Fruit fly (Drosophila melanogaster) whole organism, embryonic: ENCODE results near the gene MED27.

Source experiments
- ATbp ChIP-seq: fragments of 200-800 bp; sonication (Bioruptor generic); optimal IDR thresholded peaks from 2 replicates; lab custom pipeline; 2017; ENCODE audit warnings: missing biosample characterization, mild to moderate bottlenecking, missing genetic modification characterization, missing genetic modification reagents
- CG10979 ChIP-seq: fragments of 200-800 bp; sonication (Bioruptor generic); optimal IDR thresholded peaks from 2 replicates; lab custom pipeline; 2018; ENCODE audit warnings: missing biosample characterization, mild to moderate bottlenecking, missing genetic modification characterization, moderate library complexity
- CG12219 ChIP-seq: fragments of 200-800 bp; sonication (Bioruptor generic); optimal IDR thresholded peaks from 3 replicates; lab custom pipeline; 2018; ENCODE audit warnings: missing biosample characterization, mild to moderate bottlenecking, missing genetic modification characterization
- CG12391 ChIP-seq: fragments of 200-800 bp; sonication (Bioruptor generic); optimal IDR thresholded peaks from 3 replicates; lab custom pipeline; 2018; ENCODE audit warnings: missing biosample characterization, mild to moderate bottlenecking, missing genetic modification characterization, moderate library complexity
- CG13424 ChIP-seq: fragments of 200-800 bp; sonication (Bioruptor generic); optimal IDR thresholded peaks from 2 replicates; lab custom pipeline; 2019; ENCODE audit warnings: missing biosample characterization, mild to moderate bottlenecking, missing genetic modification characterization, moderate library complexity
- CG15514 ChIP-seq: fragments of 200-800 bp; sonication (Bioruptor generic); optimal IDR thresholded peaks from 3 replicates; lab custom pipeline; 2017; ENCODE audit warnings: missing biosample characterization, missing genetic modification characterization, mild to moderate bottlenecking, moderate library complexity, missing genetic modification reagents
- CG1603 ChIP-seq: fragments of 200-800 bp; sonication (Bioruptor generic); optimal IDR thresholded peaks from 2 replicates; lab custom pipeline; 2019; ENCODE audit warnings: missing biosample characterization, mild to moderate bottlenecking, missing genetic modification characterization, moderate library complexity
- CG18764 ChIP-seq: fragments of 200-800 bp; sonication (Bioruptor generic); optimal IDR thresholded peaks from 3 replicates; lab custom pipeline; 2016; ENCODE audit warnings: missing biosample characterization, missing genetic modification characterization
- CG3281 ChIP-seq: fragments of 200-800 bp; sonication (Bioruptor generic); optimal IDR thresholded peaks from 3 replicates; lab custom pipeline; 2017; ENCODE audit warnings: missing biosample characterization, mild to moderate bottlenecking, missing genetic modification characterization
- CG3847 ChIP-seq: fragments of 200-800 bp; sonication (Bioruptor generic); IDR thresholded peaks from 2 replicates; pipeline ENCODE4 v1.3.6; 2022; ENCODE audit warnings: missing biosample characterization, missing genetic modification characterization
- CG7271 ChIP-seq: fragments of 200-800 bp; sonication (Bioruptor generic); optimal IDR thresholded peaks from 2 replicates; lab custom pipeline; 2018; ENCODE audit warnings: missing biosample characterization, mild to moderate bottlenecking, missing genetic modification characterization, moderate library complexity
- CG7963 ChIP-seq: fragments of 200-800 bp; sonication (Bioruptor generic); IDR thresholded peaks from 3 replicates; pipeline ENCODE4 v1.3.6; 2022; ENCODE audit warnings: missing biosample characterization, missing genetic modification characterization; ENCODE audit not compliant: partially characterized antibody
- CG9215 ChIP-seq: fragments of 200-800 bp; sonication (Bioruptor generic); IDR thresholded peaks from 2 replicates; pipeline ENCODE4 v1.3.6; 2022; ENCODE audit warnings: missing biosample characterization, missing genetic modification characterization
- CG9817 ChIP-seq: fragments of 200-800 bp; sonication (Bioruptor generic); optimal IDR thresholded peaks from 2 replicates; lab custom pipeline; 2018; ENCODE audit warnings: missing biosample characterization, mild to moderate bottlenecking, missing genetic modification characterization, moderate library complexity
- CHES-1-like ChIP-seq: fragments of 200-800 bp; sonication (Bioruptor generic); optimal IDR thresholded peaks from 2 replicates; lab custom pipeline; 2016; ENCODE audit warnings: missing biosample characterization, missing genetic modification characterization
- Camta ChIP-seq: fragments of 200-800 bp; sonication (Bioruptor generic); optimal IDR thresholded peaks from 2 replicates; lab custom pipeline; 2016; ENCODE audit warnings: missing biosample characterization, missing genetic modification characterization
- CkIIα-i1 ChIP-seq: fragments of 200-800 bp; sonication (Bioruptor generic); IDR thresholded peaks from 2 replicates; pipeline ENCODE4 v1.3.6; 2022; ENCODE audit warnings: missing biosample characterization, missing genetic modification characterization
- CoRest ChIP-seq: fragments of 200-800 bp; sonication (Bioruptor generic); optimal IDR thresholded peaks from 3 replicates; lab custom pipeline; 2018; ENCODE audit warnings: missing biosample characterization, mild to moderate bottlenecking, missing genetic modification characterization, moderate library complexity
- Dek ChIP-seq: fragments of 200-800 bp; sonication (Bioruptor generic); optimal IDR thresholded peaks from 3 replicates; lab custom pipeline; 2019; ENCODE audit warnings: missing biosample characterization, mild to moderate bottlenecking, missing genetic modification characterization, moderate library complexity
- Dref ChIP-seq: fragments of 200-800 bp; sonication (Bioruptor generic); IDR thresholded peaks from 2 replicates; pipeline ENCODE4 v1.3.6; 2022; ENCODE audit warnings: missing biosample characterization, missing genetic modification characterization
- Fer3 ChIP-seq: fragments of 200-800 bp; sonication (Bioruptor generic); optimal IDR thresholded peaks from 2 replicates; lab custom pipeline; 2018; ENCODE audit warnings: missing biosample characterization, mild to moderate bottlenecking, missing genetic modification characterization, moderate library complexity
- HmgD ChIP-seq: fragments of 200-800 bp; sonication (Bioruptor generic); optimal IDR thresholded peaks from 3 replicates; lab custom pipeline; 2016; ENCODE audit warnings: missing biosample characterization, missing genetic modification characterization
- Hr3 ChIP-seq: fragments of 200-800 bp; sonication (Bioruptor generic); optimal IDR thresholded peaks from 3 replicates; lab custom pipeline; 2016; ENCODE audit warnings: missing biosample characterization, missing genetic modification characterization
- Hr51 ChIP-seq, 2 experiments: fragments of 200-800 bp; sonication (Bioruptor generic); optimal IDR thresholded peaks; 2 replicates in 1 of 2; 3 replicates in 1 of 2; lab custom pipeline; 2016 to 2018; ENCODE audit warnings: missing biosample characterization in 2 of 2, missing genetic modification characterization in 2 of 2, mild to moderate bottlenecking in 1 of 2, moderate library complexity in 1 of 2
- NC2α ChIP-seq: fragments of 200-800 bp; sonication (Bioruptor generic); optimal IDR thresholded peaks from 2 replicates; lab custom pipeline; 2016; ENCODE audit warnings: missing biosample characterization, missing genetic modification characterization
- Neu2 ChIP-seq: fragments of 200-800 bp; sonication (Bioruptor generic); optimal IDR thresholded peaks from 3 replicates; lab custom pipeline; 2016; ENCODE audit warnings: missing biosample characterization, missing genetic modification characterization, borderline replicate concordance
- NfI ChIP-seq: fragments of 200-800 bp; sonication (Bioruptor generic); optimal IDR thresholded peaks from 3 replicates; lab custom pipeline; 2018; ENCODE audit warnings: missing biosample characterization, mild to moderate bottlenecking, missing genetic modification characterization, moderate library complexity
- Oaz ChIP-seq: fragments of 200-800 bp; sonication (Bioruptor generic); IDR thresholded peaks from 2 replicates; pipeline ENCODE4 v1.3.6; 2022; ENCODE audit warnings: missing biosample characterization, missing genetic modification characterization
- Poxn ChIP-seq: fragments of 200-800 bp; sonication (Bioruptor generic); IDR thresholded peaks from 2 replicates; pipeline ENCODE4 v1.3.6; 2022; ENCODE audit warnings: missing biosample characterization, missing genetic modification characterization
- Trl ChIP-seq, 3 experiments: fragments of >200 bp in 2 of 3; fragments of 200-800 bp in 1 of 3; sonication (Bioruptor generic) in 1 of 3; optimal IDR thresholded peaks; 2 replicates in 1 of 3; 3 replicates in 2 of 3; lab custom pipeline; 2016 to 2017; ENCODE audit warnings: missing biosample characterization in 1 of 3, missing genetic modification characterization in 1 of 3
- YL-1 ChIP-seq: fragments of 200-800 bp; sonication (Bioruptor generic); optimal IDR thresholded peaks from 3 replicates; lab custom pipeline; 2017; ENCODE audit warnings: missing biosample characterization, mild to moderate bottlenecking, missing genetic modification characterization
- amos ChIP-seq: fragments of 200-800 bp; sonication (Bioruptor generic); IDR thresholded peaks from 2 replicates; pipeline ENCODE4 v1.3.6; 2022; ENCODE audit warnings: missing biosample characterization, missing genetic modification characterization; ENCODE audit not compliant: partially characterized antibody
- bab2 ChIP-seq: fragments of 200-800 bp; sonication (Bioruptor generic); optimal IDR thresholded peaks from 2 replicates; lab custom pipeline; 2016; ENCODE audit warnings: missing biosample characterization, missing genetic modification characterization
- ci ChIP-seq: fragments of 200-800 bp; sonication (Bioruptor generic); IDR thresholded peaks from 3 replicates; pipeline ENCODE4 v1.3.6; 2022; ENCODE audit warnings: missing biosample characterization, missing genetic modification characterization
- ems ChIP-seq: fragments of 200-800 bp; sonication (Bioruptor generic); optimal IDR thresholded peaks from 3 replicates; lab custom pipeline; 2016; ENCODE audit warnings: missing biosample characterization, missing genetic modification characterization
- exex ChIP-seq: fragments of 200-800 bp; sonication (Bioruptor generic); optimal IDR thresholded peaks from 4 replicates; lab custom pipeline; 2018; ENCODE audit warnings: missing biosample characterization, mild to moderate bottlenecking, missing genetic modification characterization, moderate library complexity
- fd3F ChIP-seq: fragments of 200-800 bp; sonication (Bioruptor generic); optimal IDR thresholded peaks from 2 replicates; lab custom pipeline; 2018; ENCODE audit warnings: missing biosample characterization, mild to moderate bottlenecking, missing genetic modification characterization, moderate library complexity
- hbn ChIP-seq: fragments of 200-800 bp; sonication (Bioruptor generic); IDR thresholded peaks from 2 replicates; pipeline ENCODE4 v1.3.6; 2022; ENCODE audit warnings: missing biosample characterization, missing genetic modification characterization; ENCODE audit not compliant: partially characterized antibody
- mld ChIP-seq: fragments of 200-800 bp; sonication (Bioruptor generic); IDR thresholded peaks from 3 replicates; pipeline ENCODE4 v1.3.6; 2022; ENCODE audit warnings: missing biosample characterization, missing genetic modification characterization; ENCODE audit not compliant: partially characterized antibody
- nerfin-1 ChIP-seq: fragments of 200-800 bp; sonication (Bioruptor generic); optimal IDR thresholded peaks from 3 replicates; lab custom pipeline; 2019; ENCODE audit warnings: missing biosample characterization, mild to moderate bottlenecking, missing genetic modification characterization, moderate library complexity
- otp ChIP-seq: fragments of 200-800 bp; sonication (Bioruptor generic); IDR thresholded peaks from 3 replicates; pipeline ENCODE4, ENCODE4 v1.3.6; 2022; ENCODE audit warnings: missing biosample characterization, missing genetic modification characterization
- phol ChIP-seq: fragments of 200-800 bp; sonication (Bioruptor generic); optimal IDR thresholded peaks from 3 replicates; lab custom pipeline; 2018; ENCODE audit warnings: missing biosample characterization, mild to moderate bottlenecking, missing genetic modification characterization, moderate library complexity
- pzg ChIP-seq: fragments of 200-800 bp; sonication (Bioruptor generic); optimal IDR thresholded peaks from 3 replicates; lab custom pipeline; 2018; ENCODE audit warnings: missing biosample characterization, mild to moderate bottlenecking, missing genetic modification characterization, moderate library complexity
- ro ChIP-seq: fragments of 200-800 bp; sonication (Bioruptor generic); IDR thresholded peaks from 2 replicates; pipeline ENCODE4 v1.3.6; 2022; ENCODE audit warnings: missing biosample characterization, missing genetic modification characterization
- sens ChIP-seq: fragments of 200-800 bp; sonication (Bioruptor generic); peaks from one replicate; lab custom pipeline; 2016; ENCODE audit warnings: missing biosample characterization, missing genetic modification characterization
- sens-2 ChIP-seq: fragments of 200-800 bp; sonication (Bioruptor generic); IDR thresholded peaks from 2 replicates; pipeline ENCODE4 v1.3.6; 2022; ENCODE audit warnings: missing biosample characterization, missing genetic modification characterization
- sqz ChIP-seq: fragments of 200-800 bp; sonication (Bioruptor generic); optimal IDR thresholded peaks from 3 replicates; lab custom pipeline; 2018; ENCODE audit warnings: missing biosample characterization, mild to moderate bottlenecking, missing genetic modification characterization
- trh ChIP-seq: fragments of 200-800 bp; sonication (Bioruptor generic); optimal IDR thresholded peaks from 2 replicates; lab custom pipeline; 2016; ENCODE audit warnings: missing biosample characterization, missing genetic modification characterization
- unc-4 ChIP-seq: fragments of 200-800 bp; sonication (Bioruptor generic); IDR thresholded peaks from 2 replicates; pipeline ENCODE4 v1.3.6; 2022; ENCODE audit warnings: missing biosample characterization, missing genetic modification characterization; ENCODE audit not compliant: partially characterized antibody
- zfh2 ChIP-seq: fragments of 200-800 bp; sonication (Bioruptor generic); optimal IDR thresholded peaks from 2 replicates; lab custom pipeline; 2016; ENCODE audit warnings: missing biosample characterization, missing genetic modification characterization

The MED27 gene

DNA sequence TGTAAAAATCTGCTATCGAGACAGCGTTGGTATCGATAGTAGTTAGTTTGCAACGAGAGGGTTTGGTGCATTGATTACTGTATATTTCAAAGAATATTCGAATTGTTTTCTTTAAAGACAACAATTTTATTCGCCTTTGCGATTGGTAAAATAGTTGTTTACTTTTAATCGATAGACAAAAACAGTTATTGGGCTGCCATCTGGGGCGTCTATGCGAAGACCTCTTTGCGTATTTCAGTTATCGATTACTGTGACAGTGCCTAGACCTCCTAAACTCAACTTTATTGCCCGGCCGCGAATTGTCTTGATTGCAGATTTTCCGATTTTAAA lies 41.9 kb upstream of the MED27 start, which contains the start of gene Atu (continued):
- TF ChIP-seq CG3847 (GFP tag; lab: Robert Waterston, UW) (peak; percentile 62), pzg (GFP tag; lab: Kevin White, UChicago) (peak; percentile 84), CG12219 (GFP tag; lab: Kevin White, UChicago) (no peak), amos (GFP tag; lab: Robert Waterston, UW) (peak; percentile 87), CG13424 (tag; lab: Kevin White, UChicago) (peak; percentile 39), ATbp (GFP tag; lab: Kevin White, UChicago) (no peak), fd3F (GFP tag; lab: Kevin White, UChicago) (no peak), CG15514 (GFP tag; lab: Kevin White, UChicago) (peak; percentile 71), CG12391 (tag; lab: Kevin White, UChicago) (peak; percentile 56), trh (GFP tag; lab: Kevin White, UChicago) (no peak), Trl (optimal IDR thresholded peaks at IDR 0.05; lab: Kevin White, UChicago) (no peak), Trl (GFP tag; optimal IDR thresholded peaks at IDR 0.05; lab: Kevin White, UChicago) (peak; percentile 34), Camta (GFP tag; lab: Kevin White, UChicago) (no peak), CG7963 (GFP tag; lab: Robert Waterston, UW) (peak; percentile 84), Neu2 (GFP tag; lab: Kevin White, UChicago) (no peak), CG3281 (GFP tag; lab: Kevin White, UChicago) (peak; percentile 2), bab2 (GFP tag; lab: Kevin White, UChicago) (no peak), exex (no peak), CHES-1-like (peak; percentile 88), zfh2 (GFP tag; lab: Kevin White, UChicago) (peak; percentile 38), sens (GFP tag; lab: Kevin White, UChicago) (peak; percentile 88), CG1603 (peak; percentile 68), Poxn (GFP tag; lab: Robert Waterston, UW) (no peak), NC2α (GFP tag; lab: Kevin White, UChicago) (peak; percentile 2), NfI (peak; percentile 27), unc-4 (GFP tag; lab: Robert Waterston, UW) (peak; percentile 94), CkIIα-i1 (GFP tag; lab: Robert Waterston, UW) (no peak), ems (GFP tag; lab: Kevin White, UChicago) (no peak), sqz (GFP tag; lab: Kevin White, UChicago) (peak; percentile 8), CG9215 (GFP tag; lab: Robert Waterston, UW) (no peak), Dref (GFP tag; lab: Robert Waterston, UW) (peak; percentile 86), nerfin-1 (tag; lab: Kevin White, UChicago) (peak; percentile 18), CG10979 (tag; lab: Kevin White, UChicago) (peak; percentile 32), sens-2 (no peak), CG9817 (tag; lab: Kevin White, UChicago) (peak; percentile 25), phol (peak; percentile 66), ci (GFP tag; lab: Robert Waterston, UW) (no peak), Hr51 (GFP tag; optimal IDR thresholded peaks at IDR 0.05; lab: Kevin White, UChicago) (peak in 1 of 2 experiments; percentile 3), mld (GFP tag; lab: Robert Waterston, UW) (peak; percentile 42; the same call in 1 of the 3 replicates), CG18764 (peak; percentile 29), Hr3 (peak; percentile 42), ro (GFP tag; lab: Robert Waterston, UW) (no peak), Oaz (GFP tag; lab: Robert Waterston, UW) (no peak), Fer3 (tag; lab: Kevin White, UChicago) (peak; percentile 29), Dek (tag; lab: Kevin White, UChicago) (peak; percentile 13), YL-1 (GFP tag; lab: Kevin White, UChicago) (peak; percentile 81), hbn (peak; percentile 89), HmgD (peak; percentile 51), otp (no peak), CG7271 (tag; lab: Kevin White, UChicago) (no peak), CoRest (tag; lab: Kevin White, UChicago) (peak; percentile 53)
